Fruit fly (Drosophila melanogaster): ENCODE data around the gene Bdbt.

dm6 chr3R:21161042-21161532 is 42.4 kb upstream of the Bdbt start, which contains the start of gene cDIP:
- no peak for TF ChIP-seq psq (optimal IDR thresholded peaks at IDR 0.05)
- TF ChIP-seq h (optimal IDR thresholded peaks at IDR 0.05) = no peak
- no peak for TF ChIP-seq Myc (optimal IDR thresholded peaks at IDR 0.05)

Data from Kc167 (cell line).